In genomic region chrIV:1837134-1837533, ce11 we compare ENCODE assay signal across 8 worm cellular contexts.
A peak's percentile ranks its signal among the peaks of the same experiment; 100 is the strongest.
TF ChIP-seq lines count a peak whose summit lies in the region.

No protein-coding gene starts in this region.

TF ChIP-seq in whole organism, L1 larva, 84 proteins besides CTCF, POLR2A, EP300 and RAD21 (continues in another document):
- no peak for TF ChIP-seq nhr-84 (tag; optimal IDR thresholded peaks at IDR 0.05; lab: Kevin White, UChicago)
- TF ChIP-seq hlh-4 (tag; optimal IDR thresholded peaks at IDR 0.05; lab: Kevin White, UChicago): no peak
- peak; percentile 47 for TF ChIP-seq nhr-47 (tag; optimal IDR thresholded peaks at IDR 0.05; lab: Kevin White, UChicago)
- no peak for TF ChIP-seq Y116A8C.19 (tag; optimal IDR thresholded peaks at IDR 0.05; lab: Kevin White, UChicago; ENCODE audit: borderline replicate concordance)
- TF ChIP-seq nhr-85 (tag; lab: Kevin White, UChicago): peak; percentile 70
- no peak for TF ChIP-seq ceh-90 (tag; optimal IDR thresholded peaks at IDR 0.05; lab: Kevin White, UChicago)
- TF ChIP-seq irx-1 (tag; optimal IDR thresholded peaks at IDR 0.05; lab: Kevin White, UChicago): no peak
- TF ChIP-seq sox-4 (tag; optimal IDR thresholded peaks at IDR 0.05; lab: Kevin White, UChicago): no peak
- TF ChIP-seq ets-5 (GFP tag; IDR thresholded peaks at IDR 0.05; lab: Robert Waterston, UW): no peak
- TF ChIP-seq skn-1 (tag; optimal IDR thresholded peaks at IDR 0.05; lab: Kevin White, UChicago): no peak
- no peak for TF ChIP-seq efl-3 (GFP tag; optimal IDR thresholded peaks at IDR 0.05; lab: Kevin White, UChicago)
- TF ChIP-seq aha-1 (tag; optimal IDR thresholded peaks at IDR 0.05; lab: Kevin White, UChicago): no peak

TF ChIP-seq in whole organism, L2 larva, 48 proteins besides CTCF, POLR2A, EP300 and RAD21 (continues in another document):
- TF ChIP-seq gmeb-1 (tag; optimal IDR thresholded peaks at IDR 0.05; lab: Kevin White, UChicago) (peak; percentile 45), sma-9 (GFP tag; optimal IDR thresholded peaks at IDR 0.05; lab: Kevin White, UChicago) (peak; percentile 78), sma-9 (tag; optimal IDR thresholded peaks at IDR 0.05; lab: Kevin White, UChicago) (no peak), nhr-237 (tag; optimal IDR thresholded peaks at IDR 0.05; lab: Kevin White, UChicago) (no peak), snpc-4 (tag; optimal IDR thresholded peaks at IDR 0.05; lab: Kevin White, UChicago) (peak; percentile 41), nhr-25 (tag; optimal IDR thresholded peaks at IDR 0.05; lab: Kevin White, UChicago) (no peak), ztf-11 (tag; optimal IDR thresholded peaks at IDR 0.05; lab: Kevin White, UChicago) (no peak), lin-13 (GFP tag; optimal IDR thresholded peaks at IDR 0.05; lab: Kevin White, UChicago) (peak; percentile 7), ceh-82 (tag; optimal IDR thresholded peaks at IDR 0.05; lab: Kevin White, UChicago) (no peak), nhr-129 (tag; optimal IDR thresholded peaks at IDR 0.05; lab: Kevin White, UChicago) (peak; percentile 64), egl-27 (tag; optimal IDR thresholded peaks at IDR 0.05; lab: Kevin White, UChicago) (peak; percentile 58), Y55F3AM.14 (GFP tag; optimal IDR thresholded peaks at IDR 0.05; lab: Kevin White, UChicago) (no peak)

TF ChIP-seq in whole organism, L3 larva, 47 proteins besides CTCF, POLR2A, EP300 and RAD21 (continues in another document):
- TF ChIP-seq fos-1 (tag; optimal IDR thresholded peaks at IDR 0.05; lab: Kevin White, UChicago) (no peak), fkh-2 (tag; optimal IDR thresholded peaks at IDR 0.05; lab: Kevin White, UChicago) (no peak), nhr-25 (tag; optimal IDR thresholded peaks at IDR 0.05; lab: Kevin White, UChicago) (peak; percentile 0), nhr-11 (tag; optimal IDR thresholded peaks at IDR 0.05; lab: Kevin White, UChicago) (no peak), ztf-11 (tag; optimal IDR thresholded peaks at IDR 0.05; lab: Kevin White, UChicago) (no peak), pha-4 (tag; optimal IDR thresholded peaks at IDR 0.05; lab: Kevin White, UChicago) (peak; percentile 76), nfya-1 (tag; optimal IDR thresholded peaks at IDR 0.05; lab: Kevin White, UChicago; ENCODE audit: insufficient read depth) (peak; percentile 64), elt-2 (tag; optimal IDR thresholded peaks at IDR 0.05; lab: Kevin White, UChicago) (peak; percentile 83), lin-15B (tag; optimal IDR thresholded peaks at IDR 0.05; lab: Kevin White, UChicago) (peak; percentile 36), nhr-43 (tag; optimal IDR thresholded peaks at IDR 0.05; lab: Kevin White, UChicago; ENCODE audit: poor library complexity, severe bottlenecking) (peak; percentile 20), ztf-4 (tag; optimal IDR thresholded peaks at IDR 0.05; lab: Kevin White, UChicago) (no peak)

TF ChIP-seq in whole organism, L4 larva, 104 proteins besides CTCF, POLR2A, EP300 and RAD21 (continues in another document):
- TF ChIP-seq egl-43 (GFP tag; IDR thresholded peaks at IDR 0.05; lab: Robert Waterston, UW) (no peak), tra-1 (GFP tag; IDR thresholded peaks at IDR 0.05; lab: Robert Waterston, UW) (no peak), daf-12 (tag; optimal IDR thresholded peaks at IDR 0.05; lab: Kevin White, UChicago) (no peak), lin-13 (GFP tag; optimal IDR thresholded peaks at IDR 0.05; lab: Kevin White, UChicago) (no peak), aly-2 (tag; optimal IDR thresholded peaks at IDR 0.05; lab: Kevin White, UChicago) (no peak), nhr-77 (tag; optimal IDR thresholded peaks at IDR 0.05; lab: Kevin White, UChicago) (peak; percentile 67), pqm-1 (tag; optimal IDR thresholded peaks at IDR 0.05; lab: Kevin White, UChicago) (peak; percentile 47), ceh-28 (tag; optimal IDR thresholded peaks at IDR 0.05; lab: Kevin White, UChicago) (no peak), hmg-1.1 (GFP tag; IDR thresholded peaks at IDR 0.05; lab: Robert Waterston, UW) (peak; percentile 29; the same call in 1 of the 2 replicates), ZK546.5 (tag; optimal IDR thresholded peaks at IDR 0.05; lab: Kevin White, UChicago) (no peak), aha-1 (tag; lab: Kevin White, UChicago) (peak; percentile 84), dpl-1 (GFP tag; optimal IDR thresholded peaks at IDR 0.05; lab: Kevin White, UChicago) (peak; percentile 12), lim-7 (GFP tag; IDR thresholded peaks at IDR 0.05; lab: Robert Waterston, UW) (no peak)

TF ChIP-seq in whole organism, late embryonic, 69 proteins besides CTCF, POLR2A, EP300 and RAD21:
- TF ChIP-seq ama-1 (optimal IDR thresholded peaks at IDR 0.05; lab: Kevin White, UChicago): no peak
- TF ChIP-seq rnt-1 (tag; optimal IDR thresholded peaks at IDR 0.05; lab: Kevin White, UChicago): no peak
- TF ChIP-seq elt-2 (tag; optimal IDR thresholded peaks at IDR 0.05; lab: Kevin White, UChicago): peak; percentile 74
- TF ChIP-seq tbx-2 (tag; optimal IDR thresholded peaks at IDR 0.05; lab: Kevin White, UChicago): peak; percentile 20
- TF ChIP-seq nfya-1 (tag; optimal IDR thresholded peaks at IDR 0.05; lab: Kevin White, UChicago): peak; percentile 25
- no peak for TF ChIP-seq pha-2 (tag; optimal IDR thresholded peaks at IDR 0.05; lab: Kevin White, UChicago)
- TF ChIP-seq Y22D7AL.16 (tag; optimal IDR thresholded peaks at IDR 0.05; lab: Kevin White, UChicago): no peak
- no peak for TF ChIP-seq tbx-7 (tag; optimal IDR thresholded peaks at IDR 0.05; lab: Kevin White, UChicago)
- peak; percentile 11 for TF ChIP-seq unc-55 (GFP tag; optimal IDR thresholded peaks at IDR 0.05; lab: Kevin White, UChicago)
- TF ChIP-seq dve-1 (tag; optimal IDR thresholded peaks at IDR 0.05; lab: Kevin White, UChicago): peak; percentile 44
- no peak for TF ChIP-seq ceh-9 (tag; optimal IDR thresholded peaks at IDR 0.05; lab: Kevin White, UChicago)

TF ChIP-seq in whole organism, midembryonic, 9 proteins besides CTCF, POLR2A, EP300 and RAD21:
- TF ChIP-seq cog-1 (tag; optimal IDR thresholded peaks at IDR 0.05; lab: Kevin White, UChicago) (no peak), med-1 (GFP tag; optimal IDR thresholded peaks at IDR 0.05; lab: Kevin White, UChicago; ENCODE audit: insufficient read depth) (no peak), klf-2 (GFP tag; conservative IDR thresholded peaks at IDR 0.05; lab: Robert Waterston, UW) (no peak), ztf-29 (GFP tag; IDR thresholded peaks at IDR 0.05; lab: Robert Waterston, UW) (peak; percentile 19; the same call in 1 of the 2 replicates)
TF ChIP-seq in whole organism, midembryonic: peak in this region for 1.

TF ChIP-seq in whole organism, mixed stage, embryonic, 35 proteins besides CTCF, POLR2A, EP300 and RAD21:
- peak; percentile 11 for TF ChIP-seq nhr-237 (tag; optimal IDR thresholded peaks at IDR 0.05; lab: Kevin White, UChicago)
- peak; percentile 50 for TF ChIP-seq elt-3 (tag; optimal IDR thresholded peaks at IDR 0.05; lab: Kevin White, UChicago)
- TF ChIP-seq drap-1 (GFP tag; optimal IDR thresholded peaks at IDR 0.05; lab: Kevin White, UChicago): no peak
- no peak for TF ChIP-seq tbx-8 (GFP tag; optimal IDR thresholded peaks at IDR 0.05; lab: Kevin White, UChicago)
- TF ChIP-seq sptf-1 (tag; optimal IDR thresholded peaks at IDR 0.05; lab: Kevin White, UChicago): no peak
- no peak for TF ChIP-seq ceh-83 (GFP tag; optimal IDR thresholded peaks at IDR 0.05; lab: Kevin White, UChicago)
- TF ChIP-seq sem-2 (GFP tag; optimal IDR thresholded peaks at IDR 0.05; lab: Kevin White, UChicago): no peak
- no peak for TF ChIP-seq nhr-2 (tag; optimal IDR thresholded peaks at IDR 0.05; lab: Kevin White, UChicago)
- peak; percentile 16 for TF ChIP-seq unc-62 (GFP tag; optimal IDR thresholded peaks at IDR 0.05; lab: Kevin White, UChicago)
- peak; percentile 43 for TF ChIP-seq unc-120 (tag; optimal IDR thresholded peaks at IDR 0.05; lab: Kevin White, UChicago; ENCODE audit: poor library complexity, severe bottlenecking)
- no peak for TF ChIP-seq M03D4.4 (tag; optimal IDR thresholded peaks at IDR 0.05; lab: Kevin White, UChicago)
- peak; percentile 30 for TF ChIP-seq ces-1 (GFP tag; optimal IDR thresholded peaks at IDR 0.05; lab: Kevin White, UChicago)
- no peak for TF ChIP-seq lin-32 (GFP tag; optimal IDR thresholded peaks at IDR 0.05; lab: Kevin White, UChicago)
- TF ChIP-seq ztf-11 (tag; optimal IDR thresholded peaks at IDR 0.05; lab: Kevin White, UChicago): no peak
- TF ChIP-seq blmp-1 (tag; optimal IDR thresholded peaks at IDR 0.05; lab: Kevin White, UChicago): peak; percentile 36
- TF ChIP-seq bed-3 (GFP tag; optimal IDR thresholded peaks at IDR 0.05; lab: Kevin White, UChicago): no peak
TF ChIP-seq in whole organism, mixed stage, embryonic: peak in this region for 6.

TF ChIP-seq in whole organism, young adult, 124 proteins besides CTCF, POLR2A, EP300 and RAD21:
- peak; percentile 13 for TF ChIP-seq somi-1 (GFP tag; optimal IDR thresholded peaks at IDR 0.05; lab: Kevin White, UChicago)
- TF ChIP-seq cebp-1 (GFP tag; IDR thresholded peaks at IDR 0.05; lab: Robert Waterston, UW): no peak
- peak; percentile 40 for TF ChIP-seq cebp-1 (tag; optimal IDR thresholded peaks at IDR 0.05; lab: Kevin White, UChicago)
- peak; percentile 71; the same call in 1 of the 2 replicates for TF ChIP-seq hmg-1.2 (GFP tag; IDR thresholded peaks at IDR 0.05; lab: Robert Waterston, UW)
- TF ChIP-seq tbp1 (GFP tag; optimal IDR thresholded peaks at IDR 0.05; lab: Kevin White, UChicago): peak; percentile 7
- TF ChIP-seq ztf-25 (GFP tag; IDR thresholded peaks at IDR 0.05; lab: Robert Waterston, UW): no peak
- TF ChIP-seq lin-40 (tag; optimal IDR thresholded peaks at IDR 0.05; lab: Kevin White, UChicago): peak; percentile 5
- TF ChIP-seq snpc-4 (GFP tag; optimal IDR thresholded peaks at IDR 0.05; lab: Kevin White, UChicago): no peak
- peak in 2 of 4 experiments; percentile 50 to 62 for TF ChIP-seq snpc-4 (tag; optimal IDR thresholded peaks at IDR 0.05; lab: Kevin White, UChicago)
- TF ChIP-seq mcd-1 (GFP tag; IDR thresholded peaks at IDR 0.05; lab: Robert Waterston, UW): no peak
- peak; percentile 80 for TF ChIP-seq nhr-80 (tag; optimal IDR thresholded peaks at IDR 0.05; lab: Kevin White, UChicago)
